Fruit fly (Drosophila melanogaster) whole organism, embryonic: ENCODE measurements around the gene CG46463.

Experiments
- Atf-2 ChIP-seq: fragments of 200-800 bp; sonication (Bioruptor generic); optimal IDR thresholded peaks from 2 replicates; lab custom pipeline; 2016; ENCODE audit warnings: missing biosample characterization, missing genetic modification characterization
- Atf3 ChIP-seq: fragments of 200-800 bp; sonication (Bioruptor generic); optimal IDR thresholded peaks from 3 replicates; lab custom pipeline; 2016; ENCODE audit warnings: missing biosample characterization, missing genetic modification characterization
- Bgb ChIP-seq: fragments of 200-800 bp; sonication (Bioruptor generic); IDR thresholded peaks from 2 replicates; pipeline ENCODE4 v1.3.6; 2022; ENCODE audit warnings: missing biosample characterization, missing genetic modification characterization; ENCODE audit not compliant: partially characterized antibody
- CG10321 ChIP-seq: fragments of 200-800 bp; sonication (Bioruptor generic); IDR thresholded peaks from 2 replicates; pipeline ENCODE4 v1.3.6; 2022; ENCODE audit warnings: missing biosample characterization, missing genetic modification characterization
- CG10431 ChIP-seq: fragments of 200-800 bp; sonication (Bioruptor generic); optimal IDR thresholded peaks from 3 replicates; lab custom pipeline; 2018; ENCODE audit warnings: missing biosample characterization, mild to moderate bottlenecking, missing genetic modification characterization
- CG11696 ChIP-seq: fragments of 200-800 bp; sonication (Bioruptor generic); IDR thresholded peaks from 2 replicates; pipeline ENCODE4 v1.3.6; 2022; ENCODE audit warnings: missing biosample characterization, missing genetic modification characterization
- CG11723 ChIP-seq: fragments of 200-800 bp; sonication (Bioruptor generic); optimal IDR thresholded peaks from 2 replicates; lab custom pipeline; 2017; ENCODE audit warnings: missing biosample characterization, mild to moderate bottlenecking, missing genetic modification characterization
- CG12155 ChIP-seq: fragments of 200-800 bp; sonication (Bioruptor generic); optimal IDR thresholded peaks from 3 replicates; lab custom pipeline; 2016; ENCODE audit warnings: missing biosample characterization, missing genetic modification characterization
- CG12769 ChIP-seq: fragments of 200-800 bp; sonication (Bioruptor generic); optimal IDR thresholded peaks from 2 replicates; lab custom pipeline; 2019; ENCODE audit warnings: missing biosample characterization, mild to moderate bottlenecking, missing genetic modification characterization, moderate library complexity
- CG14710 ChIP-seq: fragments of 200-800 bp; sonication (Bioruptor generic); optimal IDR thresholded peaks from 3 replicates; lab custom pipeline; 2019; ENCODE audit warnings: missing biosample characterization, mild to moderate bottlenecking, missing genetic modification characterization, moderate library complexity
- CG15269 ChIP-seq: fragments of 200-800 bp; sonication (Bioruptor generic); optimal IDR thresholded peaks from 2 replicates; lab custom pipeline; 2018; ENCODE audit warnings: missing biosample characterization, mild to moderate bottlenecking, missing genetic modification characterization, moderate library complexity
- CG16863 ChIP-seq: fragments of 200-800 bp; sonication (Bioruptor generic); optimal IDR thresholded peaks from 3 replicates; lab custom pipeline; 2016; ENCODE audit warnings: missing biosample characterization, missing genetic modification characterization
- CG17186 ChIP-seq: fragments of 200-800 bp; sonication (Bioruptor generic); optimal IDR thresholded peaks from 3 replicates; lab custom pipeline; 2017; ENCODE audit warnings: missing biosample characterization, missing genetic modification reagents, missing genetic modification characterization
- CG17328 ChIP-seq: fragments of 200-800 bp; sonication (Bioruptor generic); IDR thresholded peaks from 2 replicates; pipeline ENCODE4 v1.3.6; 2022; ENCODE audit warnings: missing biosample characterization, missing genetic modification characterization
- CG17802 ChIP-seq: fragments of 200-800 bp; sonication (Bioruptor generic); optimal IDR thresholded peaks from 2 replicates; lab custom pipeline; 2018; ENCODE audit warnings: missing biosample characterization, mild to moderate bottlenecking, missing genetic modification characterization, moderate library complexity
- CG2120 ChIP-seq: fragments of 200-800 bp; sonication (Bioruptor generic); optimal IDR thresholded peaks from 3 replicates; lab custom pipeline; 2016; ENCODE audit warnings: missing biosample characterization, missing genetic modification characterization
- CG33557 ChIP-seq: fragments of 200-800 bp; sonication (Bioruptor generic); optimal IDR thresholded peaks from 2 replicates; lab custom pipeline; 2019; ENCODE audit warnings: missing biosample characterization, mild to moderate bottlenecking, missing genetic modification characterization, moderate library complexity
- CG34376 ChIP-seq: fragments of 200-800 bp; sonication (Bioruptor generic); optimal IDR thresholded peaks from 2 replicates; lab custom pipeline; 2018; ENCODE audit warnings: missing biosample characterization, mild to moderate bottlenecking, missing genetic modification characterization
- CG3726 ChIP-seq: fragments of 200-800 bp; sonication (Bioruptor generic); IDR thresholded peaks from 3 replicates; pipeline ENCODE4, ENCODE4 v1.3.6; 2022; ENCODE audit warnings: missing biosample characterization, missing genetic modification characterization
- CG4360 ChIP-seq: fragments of 200-800 bp; sonication (Bioruptor generic); IDR thresholded peaks from 2 replicates; pipeline ENCODE4 v1.3.6; 2022; ENCODE audit warnings: missing biosample characterization, missing genetic modification characterization
- CG4424 ChIP-seq: fragments of 200-800 bp; sonication (Bioruptor generic); optimal IDR thresholded peaks from 3 replicates; lab custom pipeline; 2016; ENCODE audit warnings: missing biosample characterization, missing genetic modification characterization
- CG4707 ChIP-seq: fragments of 200-800 bp; sonication (Bioruptor generic); optimal IDR thresholded peaks from 2 replicates; lab custom pipeline; 2018; ENCODE audit warnings: missing biosample characterization, mild to moderate bottlenecking, missing genetic modification characterization, moderate library complexity
- CG5245 ChIP-seq: fragments of 200-800 bp; sonication (Bioruptor generic); optimal IDR thresholded peaks from 3 replicates; lab custom pipeline; 2016; ENCODE audit warnings: missing biosample characterization, missing genetic modification characterization
- CG6689 ChIP-seq: fragments of 200-800 bp; sonication (Bioruptor generic); IDR thresholded peaks from 2 replicates; pipeline ENCODE4 v1.3.6; 2022; ENCODE audit warnings: missing biosample characterization, missing genetic modification characterization
- CG8290 ChIP-seq, 3 experiments: fragments of 200-800 bp; sonication (Bioruptor generic); optimal IDR thresholded peaks; 2 replicates each; lab custom pipeline; 2016 to 2019; ENCODE audit warnings: missing biosample characterization in 3 of 3, missing genetic modification characterization in 3 of 3, mild to moderate bottlenecking in 2 of 3, moderate library complexity in 1 of 3
- CG8924 ChIP-seq: fragments of 200-800 bp; optimal IDR thresholded peaks from 3 replicates; lab custom pipeline; 2019; ENCODE audit warnings: missing biosample characterization, mild to moderate bottlenecking, missing genetic modification characterization, moderate library complexity
- CG9876 ChIP-seq: fragments of 200-800 bp; sonication (Bioruptor generic); optimal IDR thresholded peaks from 2 replicates; lab custom pipeline; 2016; ENCODE audit warnings: missing biosample characterization, missing genetic modification characterization
- Dfd ChIP-seq, 2 experiments: fragments of >200 bp; optimal IDR thresholded peaks; 2 replicates each; lab custom pipeline; 2017; ENCODE audit warnings: missing biosample characterization in 2 of 2, missing genetic modification characterization in 2 of 2
- Dll ChIP-seq: fragments of 200-800 bp; sonication (Bioruptor generic); IDR thresholded peaks from 4 replicates; pipeline ENCODE4 v1.3.6; 2022; ENCODE audit warnings: missing biosample characterization, missing genetic modification characterization; ENCODE audit not compliant: partially characterized antibody
- Hr3 ChIP-seq: fragments of 200-800 bp; sonication (Bioruptor generic); optimal IDR thresholded peaks from 3 replicates; lab custom pipeline; 2016; ENCODE audit warnings: missing biosample characterization, missing genetic modification characterization
- Mad ChIP-seq: fragments of 200-800 bp; sonication (Bioruptor generic); optimal IDR thresholded peaks from 2 replicates; lab custom pipeline; 2016; ENCODE audit warnings: missing biosample characterization, missing genetic modification characterization
- NC2β ChIP-seq: fragments of 200-800 bp; sonication (Bioruptor generic); optimal IDR thresholded peaks from 2 replicates; lab custom pipeline; 2016; ENCODE audit warnings: missing biosample characterization, missing genetic modification characterization
- NFAT ChIP-seq: fragments of 200-800 bp; sonication (Bioruptor generic); IDR thresholded peaks from 2 replicates; pipeline ENCODE4 v1.3.6; 2022; ENCODE audit warnings: missing biosample characterization, missing genetic modification characterization
- Oaz ChIP-seq: fragments of 200-800 bp; sonication (Bioruptor generic); IDR thresholded peaks from 2 replicates; pipeline ENCODE4 v1.3.6; 2022; ENCODE audit warnings: missing biosample characterization, missing genetic modification characterization
- ab ChIP-seq: fragments of 200-800 bp; sonication (Bioruptor generic); optimal IDR thresholded peaks from 2 replicates; lab custom pipeline; 2016; ENCODE audit warnings: missing biosample characterization, missing genetic modification characterization
- ap ChIP-seq: fragments of 200-800 bp; sonication (Bioruptor generic); IDR thresholded peaks from 2 replicates; pipeline ENCODE4 v1.3.6; 2022; ENCODE audit warnings: missing biosample characterization, missing genetic modification characterization
- bigmax ChIP-seq: fragments of 200-800 bp; sonication (Bioruptor generic); optimal IDR thresholded peaks from 2 replicates; lab custom pipeline; 2018; ENCODE audit warnings: missing biosample characterization, mild to moderate bottlenecking, missing genetic modification characterization
- crc ChIP-seq: fragments of 200-800 bp; sonication (Bioruptor generic); optimal IDR thresholded peaks from 2 replicates; lab custom pipeline; 2016; ENCODE audit warnings: missing biosample characterization, missing genetic modification characterization
- crp ChIP-seq, 2 experiments: fragments of 200-800 bp; sonication (Bioruptor generic); optimal IDR thresholded peaks; 2 replicates in 1 of 2; 3 replicates in 1 of 2; lab custom pipeline; 2017; ENCODE audit warnings: missing biosample characterization in 2 of 2, missing genetic modification characterization in 2 of 2, mild to moderate bottlenecking in 1 of 2, moderate library complexity in 1 of 2
- dati ChIP-seq: fragments of 200-800 bp; sonication (Bioruptor generic); IDR thresholded peaks from 2 replicates; pipeline ENCODE4 v1.3.6; 2022; ENCODE audit warnings: missing biosample characterization, missing genetic modification characterization
- disco-r ChIP-seq: fragments of 200-800 bp; sonication (Bioruptor generic); optimal IDR thresholded peaks from 2 replicates; lab custom pipeline; 2016; ENCODE audit warnings: missing biosample characterization, missing genetic modification characterization
- eve ChIP-seq, 2 experiments: fragments of >200 bp; optimal IDR thresholded peaks; 2 replicates each; lab custom pipeline; 2017; ENCODE audit warnings: missing biosample characterization in 2 of 2, missing genetic modification characterization in 2 of 2
- gro ChIP-seq: fragments of 200-800 bp; sonication (Bioruptor generic); optimal IDR thresholded peaks from 2 replicates; lab custom pipeline; 2016; ENCODE audit warnings: missing biosample characterization, missing genetic modification characterization
- gsb-n ChIP-seq: fragments of 200-800 bp; sonication (Bioruptor generic); optimal IDR thresholded peaks from 3 replicates; lab custom pipeline; 2018; ENCODE audit warnings: missing biosample characterization, mild to moderate bottlenecking, missing genetic modification characterization
- nerfin-1 ChIP-seq: fragments of 200-800 bp; sonication (Bioruptor generic); optimal IDR thresholded peaks from 3 replicates; lab custom pipeline; 2019; ENCODE audit warnings: missing biosample characterization, mild to moderate bottlenecking, missing genetic modification characterization, moderate library complexity
- pb ChIP-seq: fragments of 200-800 bp; sonication (Bioruptor generic); optimal IDR thresholded peaks from 3 replicates; lab custom pipeline; 2016; ENCODE audit warnings: missing biosample characterization, missing genetic modification characterization
- pho ChIP-seq: fragments of 200-800 bp; sonication (Bioruptor generic); optimal IDR thresholded peaks from 2 replicates; lab custom pipeline; 2016; ENCODE audit warnings: missing biosample characterization, missing genetic modification characterization
- row ChIP-seq: fragments of 200-800 bp; sonication (Bioruptor generic); IDR thresholded peaks from 3 replicates; pipeline ENCODE4 v1.3.6; 2022; ENCODE audit warnings: missing biosample characterization, missing genetic modification characterization
- so ChIP-seq: fragments of 200-800 bp; sonication (Bioruptor generic); IDR thresholded peaks from 3 replicates; pipeline ENCODE4 v1.3.6; 2022; ENCODE audit warnings: missing biosample characterization, missing genetic modification characterization
- sob ChIP-seq: fragments of 200-800 bp; sonication (Bioruptor generic); IDR thresholded peaks from 2 replicates; pipeline ENCODE4 v1.3.6; 2022; ENCODE audit warnings: missing biosample characterization, missing genetic modification characterization

CG46463 gene

dm6 chr3L:3460402-3461027 lies 600 bp upstream of the CG46463 start, which contains the start of gene eIF5B (continued):
- TF ChIP-seq Hr3 (GFP tag; lab: Kevin White, UChicago) (peak; percentile 83), CG9876 (GFP tag; lab: Kevin White, UChicago) (peak; percentile 6), crc (GFP tag; lab: Kevin White, UChicago) (peak; percentile 33), bigmax (GFP tag; lab: Kevin White, UChicago) (peak; percentile 8), ab (GFP tag; lab: Kevin White, UChicago) (peak; percentile 34), sob (GFP tag; lab: Robert Waterston, UW) (peak; percentile 74; the same call in 1 of the 2 replicates), CG34376 (GFP tag; lab: Kevin White, UChicago) (peak; percentile 24), CG10431 (GFP tag; lab: Kevin White, UChicago) (no peak), CG8290 (GFP tag; optimal IDR thresholded peaks at IDR 0.05; lab: Kevin White, UChicago) (peak; percentile 32), CG8290 (tag; optimal IDR thresholded peaks at IDR 0.05; lab: Kevin White, UChicago) (peak; percentile 6 to 73), eve (GFP tag; optimal IDR thresholded peaks at IDR 0.05; lab: Kevin White, UChicago) (no peak), Atf-2 (GFP tag; lab: Kevin White, UChicago) (peak; percentile 33), CG3726 (GFP tag; lab: Robert Waterston, UW) (peak; percentile 80; the same call in 2 of the 3 replicates), disco-r (GFP tag; lab: Kevin White, UChicago) (peak; percentile 24), CG12155 (GFP tag; lab: Kevin White, UChicago) (peak; percentile 77), CG4424 (GFP tag; lab: Kevin White, UChicago) (peak; percentile 71), Dfd (GFP tag; optimal IDR thresholded peaks at IDR 0.05; lab: Kevin White, UChicago) (no peak), dati (GFP tag; lab: Robert Waterston, UW) (peak; percentile 56; the same call in 1 of the 2 replicates), Bgb (no peak; the same call in 1 of the 2 replicates), CG16863 (GFP tag; lab: Kevin White, UChicago) (peak; percentile 16), CG4707 (GFP tag; lab: Kevin White, UChicago) (peak; percentile 66), CG11723 (peak; percentile 72), crp (GFP tag; optimal IDR thresholded peaks at IDR 0.05; lab: Kevin White, UChicago) (peak in 1 of 2 experiments; percentile 31), CG33557 (peak; percentile 70), CG17328 (peak; percentile 86), Oaz (GFP tag; lab: Robert Waterston, UW) (peak; percentile 79), CG8924 (peak; percentile 84), Mad (peak; percentile 38), NC2β (GFP tag; lab: Kevin White, UChicago) (peak; percentile 2), ap (peak; percentile 83), nerfin-1 (peak; percentile 45), CG11696 (GFP tag; lab: Robert Waterston, UW) (peak; percentile 51; the same call in 1 of the 2 replicates), CG10321 (GFP tag; lab: Robert Waterston, UW) (peak; percentile 68), CG4360 (GFP tag; lab: Robert Waterston, UW) (no peak), CG17802 (tag; lab: Kevin White, UChicago) (peak; percentile 34), gro (GFP tag; lab: Kevin White, UChicago) (peak; percentile 28), Atf3 (GFP tag; lab: Kevin White, UChicago) (peak; percentile 27), CG14710 (tag; lab: Kevin White, UChicago) (peak; percentile 68), so (peak; percentile 79; the same call in 1 of the 3 replicates), Dll (0 out of 4 replicates have a peak, but pooled peaks have one; percentile 35), gsb-n (tag; lab: Kevin White, UChicago) (peak; percentile 61), CG6689 (peak; percentile 75), CG12769 (tag; lab: Kevin White, UChicago) (no peak), CG5245 (GFP tag; lab: Kevin White, UChicago) (peak; percentile 27), CG2120 (GFP tag; lab: Kevin White, UChicago) (peak; percentile 77), CG17186 (no peak), NFAT (GFP tag; lab: Robert Waterston, UW) (peak; percentile 87), pb (GFP tag; lab: Kevin White, UChicago) (no peak), row (GFP tag; lab: Robert Waterston, UW) (peak; percentile 97), CG15269 (tag; lab: Kevin White, UChicago) (peak; percentile 85), pho (GFP tag; lab: Kevin White, UChicago) (peak; percentile 8)
